Fruit fly (Drosophila melanogaster) whole organism, adult: Measurements from ENCODE around the gene dlp.

ENCODE experiments used
- CG11617 ChIP-seq: fragments of 200-800 bp; sonication (Bioruptor generic); optimal IDR thresholded peaks from 2 replicates; lab custom pipeline; 2017; ENCODE audit warnings: mild to moderate bottlenecking, missing biosample characterization, missing genetic modification reagents, missing genetic modification characterization
- CG12768 ChIP-seq: fragments of 200-800 bp; sonication (Bioruptor generic); optimal IDR thresholded peaks from 2 replicates; lab custom pipeline; 2017; ENCODE audit warnings: missing biosample characterization, missing genetic modification characterization, mild to moderate bottlenecking, moderate library complexity, missing genetic modification reagents
- CG14711 ChIP-seq: fragments of 200-800 bp; sonication (Bioruptor generic); optimal IDR thresholded peaks from 2 replicates; lab custom pipeline; 2018; ENCODE audit warnings: missing biosample characterization, mild to moderate bottlenecking, missing genetic modification characterization, moderate library complexity
- CG1620 ChIP-seq: fragments of 200-800 bp; sonication (Bioruptor generic); optimal IDR thresholded peaks from 2 replicates; lab custom pipeline; 2016; ENCODE audit warnings: missing biosample characterization, missing genetic modification characterization
- CG33017 ChIP-seq: fragments of 200-800 bp; sonication (Bioruptor generic); optimal IDR thresholded peaks from 2 replicates; lab custom pipeline; 2018; ENCODE audit warnings: missing biosample characterization, mild to moderate bottlenecking, missing genetic modification characterization, moderate library complexity
- CG5204 ChIP-seq: fragments of 200-800 bp; sonication (Bioruptor generic); optimal IDR thresholded peaks from 2 replicates; lab custom pipeline; 2016; ENCODE audit warnings: missing biosample characterization, missing genetic modification characterization
- CG7045 ChIP-seq: fragments of 200-800 bp; sonication (Bioruptor generic); optimal IDR thresholded peaks from 2 replicates; lab custom pipeline; 2017; ENCODE audit warnings: missing biosample characterization, mild to moderate bottlenecking, missing genetic modification characterization
- CG7101 ChIP-seq: fragments of 200-800 bp; sonication (Bioruptor generic); optimal IDR thresholded peaks from 2 replicates; lab custom pipeline; 2018; ENCODE audit warnings: missing biosample characterization, mild to moderate bottlenecking, missing genetic modification characterization, moderate library complexity
- Clk ChIP-seq: fragments of 200-800 bp; sonication (Bioruptor generic); optimal IDR thresholded peaks from 2 replicates; lab custom pipeline; 2017; ENCODE audit warnings: missing biosample characterization, missing genetic modification characterization
- Crg-1 ChIP-seq: fragments of 200-800 bp; sonication (Bioruptor generic); optimal IDR thresholded peaks from 2 replicates; lab custom pipeline; 2016; ENCODE audit warnings: missing biosample characterization, missing genetic modification characterization
- Hr96 ChIP-seq: fragments of 200-800 bp; sonication (Bioruptor generic); optimal IDR thresholded peaks from 2 replicates; lab custom pipeline; 2016; ENCODE audit warnings: missing biosample characterization, missing genetic modification characterization
- Mnt ChIP-seq: fragments of 200-800 bp; sonication (Bioruptor generic); optimal IDR thresholded peaks from 2 replicates; lab custom pipeline; 2016; ENCODE audit warnings: missing biosample characterization, mild to moderate bottlenecking, missing genetic modification characterization
- bab1 ChIP-seq: fragments of 200-800 bp; sonication (Bioruptor generic); optimal IDR thresholded peaks from 3 replicates; lab custom pipeline; 2019; ENCODE audit warnings: missing biosample characterization, mild to moderate bottlenecking, missing genetic modification characterization, moderate library complexity
- cic ChIP-seq: fragments of 200-800 bp; sonication (Bioruptor generic); optimal IDR thresholded peaks from 2 replicates; lab custom pipeline; 2017; ENCODE audit warnings: missing biosample characterization, mild to moderate bottlenecking, missing genetic modification characterization, moderate library complexity
- cnc ChIP-seq, 2 experiments: fragments of >200 bp; optimal IDR thresholded peaks; 2 replicates each; lab custom pipeline; 2017
- kay ChIP-seq: fragments of 200-800 bp; sonication (Bioruptor generic); peaks from one replicate; lab custom pipeline; 2016; ENCODE audit warnings: missing biosample characterization, missing genetic modification characterization, borderline replicate concordance
- ovo ChIP-seq: fragments of 200-800 bp; sonication (Bioruptor generic); optimal IDR thresholded peaks from 2 replicates; lab custom pipeline; 2016; ENCODE audit warnings: missing biosample characterization, missing genetic modification characterization
- pad ChIP-seq: fragments of 200-800 bp; sonication (Bioruptor generic); optimal IDR thresholded peaks from 3 replicates; lab custom pipeline; 2017; ENCODE audit warnings: missing biosample characterization, missing genetic modification characterization, mild to moderate bottlenecking, moderate library complexity, missing genetic modification reagents
- tj ChIP-seq: fragments of 200-800 bp; sonication (Bioruptor generic); optimal IDR thresholded peaks from 3 replicates; lab custom pipeline; 2017; ENCODE audit warnings: missing biosample characterization, mild to moderate bottlenecking, missing genetic modification characterization, moderate library complexity
- toe ChIP-seq: fragments of 200-800 bp; sonication (Bioruptor generic); optimal IDR thresholded peaks from 2 replicates; lab custom pipeline; 2016; ENCODE audit warnings: missing biosample characterization, missing genetic modification characterization

The dlp gene

DNA sequence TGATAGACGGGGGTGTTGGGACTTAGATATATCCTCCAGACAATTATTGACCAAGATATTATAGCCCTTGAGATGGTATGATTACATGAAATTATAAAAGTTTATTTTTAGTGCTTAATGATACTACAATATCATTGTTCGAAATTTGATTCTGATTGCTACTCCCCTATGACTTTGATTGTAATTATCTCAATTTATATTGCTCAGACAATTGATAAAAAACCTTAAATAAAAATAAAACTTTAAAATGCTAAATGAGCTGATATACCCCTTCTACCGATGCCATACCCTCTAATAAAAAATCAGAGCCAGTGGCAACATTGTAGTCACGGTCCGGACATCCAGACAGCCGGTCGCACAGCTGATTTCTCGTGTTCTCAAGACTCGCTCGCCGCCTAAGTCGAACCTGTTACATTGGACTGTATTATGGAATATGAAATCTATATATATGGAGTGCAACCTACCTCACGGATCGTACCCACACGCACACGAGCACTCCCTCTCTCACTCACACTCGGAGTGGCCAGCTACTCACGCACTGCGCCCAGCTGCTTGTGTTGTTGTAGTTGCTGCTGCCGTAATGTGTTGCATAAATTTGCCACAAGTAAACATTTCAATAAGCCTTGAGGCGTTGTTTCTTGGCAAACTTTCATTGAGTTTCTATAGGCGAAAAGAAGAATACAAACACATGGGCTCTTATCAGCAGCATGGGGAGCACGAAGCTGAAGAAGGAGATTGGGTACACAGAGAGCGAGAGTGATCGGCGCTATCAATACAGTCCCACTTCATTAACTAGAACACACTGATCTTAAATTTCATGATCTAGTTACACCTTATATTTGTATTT, 19.2 kb upstream of the dlp start:
- TF ChIP-seq toe (no peak), bab1 (GFP tag; lab: Kevin White, UChicago) (no peak), kay (no peak), pad (GFP tag; lab: Kevin White, UChicago) (no peak), CG7045 (GFP tag; lab: Kevin White, UChicago) (no peak)

DNA sequence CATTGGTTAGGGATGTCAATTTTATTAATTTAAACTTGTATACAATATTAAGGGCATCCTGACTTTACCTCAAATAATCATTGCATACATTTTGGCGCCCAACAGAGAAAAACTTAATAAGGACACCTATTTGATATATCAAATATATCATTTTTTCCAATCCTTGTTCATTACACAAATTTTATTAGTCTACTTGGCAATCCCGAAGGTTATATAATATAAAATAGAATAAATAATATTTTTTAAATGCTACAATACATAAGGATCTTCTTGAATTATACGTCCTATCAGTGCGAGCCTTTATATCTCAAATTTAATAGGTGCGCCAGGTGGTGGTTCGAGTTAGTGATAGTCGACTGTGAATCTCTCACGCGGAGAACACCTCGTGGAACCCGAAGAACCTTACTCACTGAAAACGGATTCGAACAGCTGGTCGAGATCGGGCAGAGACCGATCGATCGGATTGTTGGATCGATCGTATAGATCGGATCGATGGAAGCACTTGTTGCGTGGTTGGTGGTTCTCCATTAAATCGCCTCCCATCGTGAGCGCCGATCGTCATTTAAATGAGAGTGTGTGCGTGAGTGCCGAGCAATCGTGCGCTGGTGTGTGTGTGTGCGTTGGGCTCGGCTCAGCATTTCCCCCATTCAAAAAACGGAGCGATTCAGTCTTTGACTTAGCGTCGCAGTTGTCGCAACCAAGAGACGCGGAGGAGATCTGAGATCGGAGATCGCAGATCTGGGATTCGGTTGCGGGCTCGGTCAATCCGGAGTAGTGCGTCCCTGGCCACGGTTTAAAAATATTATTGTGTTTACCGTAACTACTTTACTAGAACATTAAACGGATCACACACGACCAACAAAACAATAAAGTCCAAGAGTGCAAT, 18.4 kb upstream of the dlp start, which contains the start of gene shd:
shd (plus strand) TSS at position 667 of the 886 bp plus-strand sequence.
- TF ChIP-seq cic (GFP tag; lab: Kevin White, UChicago) (peak; percentile 47), kay (peak; percentile 19), Crg-1 (GFP tag; lab: Kevin White, UChicago) (no peak), tj (GFP tag; lab: Kevin White, UChicago) (peak; percentile 46)

DNA sequence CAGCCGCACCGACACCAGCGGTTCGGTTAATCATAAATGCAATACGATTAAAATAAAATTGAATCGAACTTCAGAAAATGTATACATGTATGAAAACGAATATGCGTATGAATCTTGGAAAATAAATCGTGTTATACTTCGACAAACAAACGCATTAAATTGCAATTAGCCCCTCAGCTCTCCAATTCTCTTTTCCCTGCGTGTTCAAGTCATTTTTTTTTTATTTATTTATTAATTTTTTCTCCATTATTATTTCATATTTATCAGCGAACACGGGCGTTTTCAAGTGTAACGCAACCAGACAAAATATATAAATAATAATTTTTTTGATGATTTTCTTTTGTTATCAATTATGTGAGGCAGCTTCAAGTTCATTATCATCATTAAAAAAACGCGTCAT, 17.2 kb upstream of the dlp start:
- TF ChIP-seq cic (GFP tag; lab: Kevin White, UChicago) (no peak), Clk (GFP tag; lab: Kevin White, UChicago) (no peak), CG12768 (GFP tag; lab: Kevin White, UChicago) (no peak), cnc (optimal IDR thresholded peaks at IDR 0.05; lab: Kevin White, UChicago) (no peak), CG14711 (tag; lab: Kevin White, UChicago) (no peak), CG7045 (GFP tag; lab: Kevin White, UChicago) (no peak), Crg-1 (GFP tag; lab: Kevin White, UChicago) (no peak), CG33017 (tag; lab: Kevin White, UChicago) (no peak), bab1 (GFP tag; lab: Kevin White, UChicago) (no peak), ovo (GFP tag; lab: Kevin White, UChicago) (no peak), Mnt (no peak), CG5204 (GFP tag; lab: Kevin White, UChicago) (no peak), toe (no peak), pad (GFP tag; lab: Kevin White, UChicago) (no peak), CG7101 (no peak), CG1620 (GFP tag; lab: Kevin White, UChicago) (no peak), Hr96 (no peak), kay (no peak)

DNA sequence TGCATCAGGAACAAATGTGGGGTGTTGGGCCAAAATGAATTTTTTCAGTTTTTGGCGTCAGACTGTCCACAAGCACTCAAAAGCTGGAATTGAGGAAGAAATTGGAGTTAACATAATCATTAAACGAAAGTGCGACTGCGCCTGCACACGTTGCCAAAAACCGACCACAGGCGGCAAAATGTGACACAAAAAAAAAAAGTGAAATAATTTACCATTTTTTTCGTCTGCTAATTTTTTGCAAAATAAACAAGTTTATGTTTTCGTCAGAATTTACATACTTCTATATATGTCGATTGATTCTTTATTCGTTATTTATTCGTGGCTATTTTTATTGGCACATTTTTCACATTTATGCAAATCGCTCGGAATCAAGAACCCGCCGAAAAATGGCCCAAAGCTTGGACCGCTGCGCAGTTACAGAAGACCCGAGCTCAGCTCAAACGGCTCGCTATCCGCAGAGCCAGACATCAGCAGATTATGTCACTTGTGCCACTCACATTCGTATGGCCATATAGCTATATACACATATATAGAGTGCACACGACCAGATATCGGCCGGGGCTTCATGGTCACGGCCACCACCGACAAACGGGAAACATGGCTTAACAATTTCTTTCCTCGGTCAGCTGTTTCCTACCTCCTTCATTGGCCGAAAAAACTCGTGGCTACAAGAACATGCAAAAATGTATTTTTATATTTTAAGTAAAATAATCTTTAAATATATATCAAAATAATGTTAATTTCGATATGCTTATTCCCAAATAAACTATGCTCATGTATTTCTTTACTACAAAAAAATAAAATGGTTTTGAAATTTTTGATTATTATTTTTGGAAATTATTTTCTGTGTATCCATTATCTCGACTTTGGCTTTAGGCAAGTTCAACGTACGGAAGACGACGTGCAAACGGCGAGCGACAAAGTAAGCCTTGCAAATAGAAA, 16.0 kb upstream of the dlp start:
- TF ChIP-seq cnc (optimal IDR thresholded peaks at IDR 0.05; lab: Kevin White, UChicago), result no peak
- TF ChIP-seq tj (GFP tag; lab: Kevin White, UChicago), result peak; percentile 91
- TF ChIP-seq Clk (GFP tag; lab: Kevin White, UChicago), result no peak
- no peak for TF ChIP-seq CG7045 (GFP tag; lab: Kevin White, UChicago)
- TF ChIP-seq CG11617 (GFP tag; lab: Kevin White, UChicago), result no peak
- TF ChIP-seq CG33017 (tag; lab: Kevin White, UChicago), result no peak
- no peak for TF ChIP-seq pad (GFP tag; lab: Kevin White, UChicago)
- TF ChIP-seq bab1 (GFP tag; lab: Kevin White, UChicago), result peak; percentile 28
- TF ChIP-seq CG7101, result no peak

DNA sequence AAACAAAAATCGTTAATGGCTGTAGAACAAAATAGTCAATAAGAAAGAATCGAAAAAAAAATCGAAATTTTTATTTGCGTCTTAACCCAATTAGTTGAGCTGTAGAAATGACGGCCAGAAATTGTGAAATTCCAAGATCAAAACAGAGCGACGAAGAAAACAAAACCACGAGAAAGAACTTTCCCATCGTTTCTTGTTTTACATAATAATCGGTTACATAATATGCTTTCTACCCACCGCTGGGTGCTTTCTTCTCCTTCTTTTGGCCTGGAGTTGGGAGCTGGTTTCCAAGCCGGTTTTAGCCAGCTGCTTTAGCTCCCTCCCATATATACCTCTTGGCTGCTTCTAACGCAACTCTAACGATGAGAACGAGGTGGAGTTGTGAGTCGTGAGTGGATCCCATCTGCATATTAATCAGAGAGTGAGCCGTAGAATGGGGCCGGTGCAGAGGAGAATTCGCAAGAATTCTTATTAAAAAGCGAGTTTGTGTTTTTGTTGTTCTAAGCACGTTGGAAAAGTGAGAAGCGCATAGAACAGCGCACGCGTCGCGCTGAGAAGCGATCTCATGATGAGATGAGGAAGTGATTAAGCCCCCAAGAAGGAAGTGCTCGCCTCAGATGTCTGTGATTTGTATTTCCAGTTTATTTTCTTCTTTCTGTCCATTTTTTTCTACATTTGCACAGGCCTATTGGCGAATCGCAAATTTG, 14.7 kb upstream of the dlp start:
- no peak for TF ChIP-seq CG1620 (GFP tag; lab: Kevin White, UChicago)
- TF ChIP-seq CG7101, result no peak
- TF ChIP-seq Clk (GFP tag; lab: Kevin White, UChicago), result no peak
- no peak for TF ChIP-seq toe
- no peak for TF ChIP-seq Hr96
- TF ChIP-seq tj (GFP tag; lab: Kevin White, UChicago), result no peak
- no peak for TF ChIP-seq CG5204 (GFP tag; lab: Kevin White, UChicago)
- no peak for TF ChIP-seq bab1 (GFP tag; lab: Kevin White, UChicago)
- TF ChIP-seq CG7045 (GFP tag; lab: Kevin White, UChicago), result no peak
- no peak for TF ChIP-seq cnc (optimal IDR thresholded peaks at IDR 0.05; lab: Kevin White, UChicago)
- TF ChIP-seq Mnt, result no peak
- TF ChIP-seq CG14711 (tag; lab: Kevin White, UChicago), result no peak
- no peak for TF ChIP-seq ovo (GFP tag; lab: Kevin White, UChicago)
- no peak for TF ChIP-seq Crg-1 (GFP tag; lab: Kevin White, UChicago)
- TF ChIP-seq CG33017 (tag; lab: Kevin White, UChicago), result no peak
- no peak for TF ChIP-seq cic (GFP tag; lab: Kevin White, UChicago)
